Worm (Caenorhabditis elegans): ENCODE measurements around the gene B0252.8.

DNA sequence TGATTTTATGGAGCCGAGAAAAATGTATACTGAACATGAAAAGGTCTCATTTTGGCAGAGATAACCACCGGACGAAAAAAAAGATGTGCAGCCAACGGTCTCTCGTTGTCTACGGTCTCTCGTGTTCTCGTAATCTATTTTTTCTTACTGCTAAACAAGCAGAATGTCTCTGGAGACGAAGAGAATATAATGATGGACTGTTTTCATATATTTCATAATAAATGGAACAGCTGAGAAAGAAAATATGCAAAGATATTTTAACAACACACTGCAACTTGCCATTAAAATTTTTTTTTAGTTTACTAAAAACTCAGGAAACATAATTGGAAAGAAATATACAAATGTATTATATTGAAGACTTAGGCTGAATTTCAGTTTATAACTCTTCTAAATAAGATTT lies 14.1 kb downstream of the B0252.8 start:
- TF ChIP-seq madf-2 (tag; optimal IDR thresholded peaks at IDR 0.05), result no peak
- no peak for TF ChIP-seq sox-4 (tag; optimal IDR thresholded peaks at IDR 0.05)
- TF ChIP-seq fkh-10 (GFP tag; optimal IDR thresholded peaks at IDR 0.05), result no peak
- TF ChIP-seq ttx-3 (tag; optimal IDR thresholded peaks at IDR 0.05), result no peak
- TF ChIP-seq nhr-11 (tag; optimal IDR thresholded peaks at IDR 0.05), result no peak
- no peak for TF ChIP-seq ama-1 (optimal IDR thresholded peaks at IDR 0.05)
- no peak for TF ChIP-seq T23F11.4 (GFP tag; optimal IDR thresholded peaks at IDR 0.05)
- TF ChIP-seq odd-2 (tag; optimal IDR thresholded peaks at IDR 0.05), result no peak
- TF ChIP-seq pha-4 (tag; optimal IDR thresholded peaks at IDR 0.05), result no peak
- TF ChIP-seq tbx-7 (tag; optimal IDR thresholded peaks at IDR 0.05), result no peak
- TF ChIP-seq elt-2 (tag; optimal IDR thresholded peaks at IDR 0.05), result no peak
